Worm (Caenorhabditis elegans): ENCODE data around the gene hrde-1.

ce11 chrIII:4204072-4204471 is 28.1 kb upstream of the hrde-1 start, which contains the start of the genes pelo-1 and R74.7:
- no peak for TF ChIP-seq F13C5.2 (tag; optimal IDR thresholded peaks at IDR 0.05)
- no peak for TF ChIP-seq ceh-36 (tag; optimal IDR thresholded peaks at IDR 0.05)
- TF ChIP-seq ama-1 (optimal IDR thresholded peaks at IDR 0.05) = no peak
- no peak for TF ChIP-seq sea-1 (GFP tag; conservative IDR thresholded peaks at IDR 0.05)
- no peak for TF ChIP-seq aly-1 (tag; optimal IDR thresholded peaks at IDR 0.05)
- no peak for TF ChIP-seq ets-7 (tag; optimal IDR thresholded peaks at IDR 0.05)
- no peak for TF ChIP-seq flt-1 (GFP tag; IDR thresholded peaks at IDR 0.05)
- no peak for TF ChIP-seq B0310.2 (tag; optimal IDR thresholded peaks at IDR 0.05)
- TF ChIP-seq hmg-4 (GFP tag; optimal IDR thresholded peaks at IDR 0.05) = no peak
- TF ChIP-seq ceh-13 (GFP tag; optimal IDR thresholded peaks at IDR 0.05) = no peak
- no peak for TF ChIP-seq hmbx-1 (tag; optimal IDR thresholded peaks at IDR 0.05)
- no peak for TF ChIP-seq tra-4 (tag; optimal IDR thresholded peaks at IDR 0.05)
- no peak for TF ChIP-seq tbx-37 (GFP tag; conservative IDR thresholded peaks at IDR 0.05)
- TF ChIP-seq scrt-1 (GFP tag; IDR thresholded peaks at IDR 0.05) = no peak
